Worm (Caenorhabditis elegans) whole organism, late embryonic: ENCODE results near the gene aak-1.
A peak's percentile ranks its signal among the peaks of the same experiment; 100 is the strongest.

Experiments used
- C38D4.7 ChIP-seq: fragments of 200-800 bp; sonication (Bioruptor generic); optimal IDR thresholded peaks from 2 replicates; lab custom pipeline; 2018; ENCODE audit warnings: mild to moderate bottlenecking, missing genetic modification characterization, moderate library complexity, missing compliant biosample characterization
- F13H6.1 ChIP-seq: sonication (generic microtip); optimal IDR thresholded peaks from 2 replicates; lab custom pipeline; 2016; ENCODE audit warnings: missing genetic modification characterization, missing compliant biosample characterization
- K02D7.2 ChIP-seq: sonication (generic microtip); optimal IDR thresholded peaks from 2 replicates; lab custom pipeline; 2017; ENCODE audit warnings: mild to moderate bottlenecking, missing genetic modification characterization, missing compliant biosample characterization
- Y22D7AL.16 ChIP-seq: sonication (generic microtip); optimal IDR thresholded peaks from 2 replicates; lab custom pipeline; 2016; ENCODE audit warnings: missing genetic modification characterization, missing compliant biosample characterization
- ahr-1 ChIP-seq: sonication (generic microtip); optimal IDR thresholded peaks from 2 replicates; lab custom pipeline; 2016; ENCODE audit warnings: missing genetic modification characterization, missing compliant biosample characterization
- ama-1 ChIP-seq: fragments of 150-350 bp; optimal IDR thresholded peaks from 2 replicates; lab custom pipeline; 2014
- ceh-14 ChIP-seq: sonication (generic microtip); optimal IDR thresholded peaks from 2 replicates; lab custom pipeline; 2016; ENCODE audit warnings: missing genotype, missing genetic modification characterization, missing compliant biosample characterization
- ceh-18 ChIP-seq: sonication (generic microtip); optimal IDR thresholded peaks from 2 replicates; lab custom pipeline; 2016; ENCODE audit warnings: missing genetic modification characterization, missing compliant biosample characterization
- ceh-2 ChIP-seq: sonication (generic microtip); optimal IDR thresholded peaks from 2 replicates; lab custom pipeline; 2016; ENCODE audit warnings: missing genotype, missing genetic modification characterization, missing compliant biosample characterization
- ceh-22 ChIP-seq: sonication (generic microtip); optimal IDR thresholded peaks from 2 replicates; lab custom pipeline; 2017; ENCODE audit warnings: missing biosample characterization, missing genetic modification characterization
- ceh-24 ChIP-seq: sonication (generic microtip); optimal IDR thresholded peaks from 2 replicates; lab custom pipeline; 2016; ENCODE audit warnings: mild to moderate bottlenecking, missing genetic modification characterization, missing compliant biosample characterization
- ceh-30 ChIP-seq: fragments of 150-350 bp; optimal IDR thresholded peaks from 2 replicates; lab custom pipeline; 2014; ENCODE audit warnings: missing biosample characterization, missing genetic modification characterization
- ceh-6 ChIP-seq: fragments of 200-800 bp; sonication (Bioruptor generic); optimal IDR thresholded peaks from 2 replicates; lab custom pipeline; 2018; ENCODE audit warnings: mild to moderate bottlenecking, missing genetic modification characterization, missing compliant biosample characterization
- che-1 ChIP-seq: sonication (generic microtip); optimal IDR thresholded peaks from 2 replicates; lab custom pipeline; 2016; ENCODE audit warnings: mild to moderate bottlenecking, missing genetic modification characterization, missing compliant biosample characterization
- dmd-4 ChIP-seq: sonication (generic microtip); optimal IDR thresholded peaks from 2 replicates; lab custom pipeline; 2016; ENCODE audit warnings: borderline replicate concordance, missing genetic modification characterization, missing compliant biosample characterization
- dve-1 ChIP-seq: sonication (generic microtip); optimal IDR thresholded peaks from 2 replicates; lab custom pipeline; 2017; ENCODE audit warnings: antibody characterized with exemption, mild to moderate bottlenecking, missing genetic modification characterization, missing compliant biosample characterization
- elt-2 ChIP-seq: sonication (generic microtip); optimal IDR thresholded peaks from 2 replicates; lab custom pipeline; 2016; ENCODE audit warnings: missing genetic modification reagents, missing genetic modification characterization, missing compliant biosample characterization
- ets-4 ChIP-seq: sonication (generic microtip); optimal IDR thresholded peaks from 2 replicates; lab custom pipeline; 2016; ENCODE audit warnings: missing genetic modification characterization, missing compliant biosample characterization
- fkh-10 ChIP-seq: fragments of 150-350 bp; optimal IDR thresholded peaks from 2 replicates; lab custom pipeline; 2014; ENCODE audit warnings: missing biosample characterization, missing genetic modification reagents, missing genetic modification characterization
- fkh-6 ChIP-seq: sonication (generic microtip); optimal IDR thresholded peaks from 2 replicates; lab custom pipeline; 2016; ENCODE audit warnings: missing genetic modification characterization, missing compliant biosample characterization
- hlh-13 ChIP-seq: fragments of 200-800 bp; sonication (Bioruptor generic); optimal IDR thresholded peaks from 2 replicates; lab custom pipeline; 2018; ENCODE audit warnings: mild to moderate bottlenecking, missing genetic modification characterization, missing compliant biosample characterization
- hlh-15 ChIP-seq: sonication (generic microtip); optimal IDR thresholded peaks from 2 replicates; lab custom pipeline; 2016; ENCODE audit warnings: missing genetic modification characterization, missing compliant biosample characterization
- hlh-30 ChIP-seq: sonication (generic microtip); optimal IDR thresholded peaks from 2 replicates; lab custom pipeline; 2017; ENCODE audit warnings: antibody characterized with exemption, missing genetic modification characterization, missing compliant biosample characterization; ENCODE audit not compliant: insufficient read depth
- hlh-6 ChIP-seq: sonication (generic microtip); optimal IDR thresholded peaks from 2 replicates; lab custom pipeline; 2016; ENCODE audit warnings: missing genotype, missing genetic modification characterization, missing compliant biosample characterization
- hlh-8 ChIP-seq: sonication (generic microtip); optimal IDR thresholded peaks from 2 replicates; lab custom pipeline; 2016; ENCODE audit warnings: missing genotype, missing genetic modification characterization, missing compliant biosample characterization
- lin-11 ChIP-seq: fragments of 200-800 bp; sonication (Bioruptor generic); optimal IDR thresholded peaks from 2 replicates; lab custom pipeline; 2018; ENCODE audit warnings: mild to moderate bottlenecking, missing genetic modification characterization, missing compliant biosample characterization
- nfya-1 ChIP-seq: sonication (generic microtip); optimal IDR thresholded peaks from 2 replicates; lab custom pipeline; 2017; ENCODE audit warnings: missing genetic modification characterization, mild to moderate bottlenecking, missing compliant biosample characterization, antibody characterized with exemption, moderate library complexity
- nhr-11 ChIP-seq: fragments of 150-350 bp; optimal IDR thresholded peaks from 2 replicates; lab custom pipeline; 2014; ENCODE audit warnings: missing biosample characterization, missing genetic modification characterization
- nhr-232 ChIP-seq: sonication (generic microtip); optimal IDR thresholded peaks from 2 replicates; lab custom pipeline; 2016; ENCODE audit warnings: missing genetic modification characterization, missing compliant biosample characterization
- odd-2 ChIP-seq: sonication (generic microtip); optimal IDR thresholded peaks from 2 replicates; lab custom pipeline; 2017; ENCODE audit warnings: antibody characterized with exemption, mild to moderate bottlenecking, missing genetic modification characterization, missing compliant biosample characterization
- pag-3 ChIP-seq: sonication (generic microtip); optimal IDR thresholded peaks from 2 replicates; lab custom pipeline; 2016; ENCODE audit warnings: missing compliant biosample characterization, missing genetic modification characterization, borderline replicate concordance
- pax-1 ChIP-seq: fragments of 150-350 bp; optimal IDR thresholded peaks from 2 replicates; lab custom pipeline; 2014; ENCODE audit warnings: missing biosample characterization, missing genetic modification characterization
- pha-2 ChIP-seq: sonication (generic microtip); optimal IDR thresholded peaks from 2 replicates; lab custom pipeline; 2017; ENCODE audit warnings: mild to moderate bottlenecking, missing genetic modification characterization, missing compliant biosample characterization
- pros-1 ChIP-seq: fragments of 150-350 bp; optimal IDR thresholded peaks from 2 replicates; lab custom pipeline; 2014; ENCODE audit warnings: missing biosample characterization, missing genetic modification reagents, missing genetic modification characterization
- sox-4 ChIP-seq: sonication (generic microtip); optimal IDR thresholded peaks from 2 replicates; lab custom pipeline; 2017; ENCODE audit warnings: mild to moderate bottlenecking, missing genetic modification characterization, inconsistent platforms, missing compliant biosample characterization
- tbx-2 ChIP-seq: sonication (generic microtip); optimal IDR thresholded peaks from 2 replicates; lab custom pipeline; 2016; ENCODE audit warnings: missing genetic modification characterization, missing compliant biosample characterization
- ttx-3 ChIP-seq: sonication (generic microtip); optimal IDR thresholded peaks from 2 replicates; lab custom pipeline; 2016; ENCODE audit warnings: missing genetic modification reagents, missing genetic modification characterization, missing compliant biosample characterization
- unc-42 ChIP-seq: sonication (generic microtip); optimal IDR thresholded peaks from 2 replicates; lab custom pipeline; 2016; ENCODE audit warnings: missing genotype, missing genetic modification characterization, missing compliant biosample characterization
- unc-55 ChIP-seq: sonication (generic microtip); optimal IDR thresholded peaks from 2 replicates; lab custom pipeline; 2017; ENCODE audit warnings: missing biosample characterization, missing genetic modification reagents, missing genetic modification characterization
- zip-5 ChIP-seq: sonication (generic microtip); optimal IDR thresholded peaks from 2 replicates; lab custom pipeline; 2016; ENCODE audit warnings: missing genetic modification characterization, missing compliant biosample characterization
- ztf-16 ChIP-seq: sonication (generic microtip); optimal IDR thresholded peaks from 2 replicates; lab custom pipeline; 2017; ENCODE audit warnings: missing genetic modification characterization, missing compliant biosample characterization

aak-1 gene

ce11 chrIII:8761040-8761654 is at the start of gene aak-1:
TSS of gene aak-1 (minus strand) at chrIII:8761090.
- peak; percentile 14 for TF ChIP-seq hlh-8
- no peak for TF ChIP-seq ceh-30 (tag; lab: Kevin White, UChicago)
- no peak for TF ChIP-seq hlh-15 (tag; lab: Kevin White, UChicago)
- TF ChIP-seq fkh-10, result no peak
- TF ChIP-seq hlh-6 (tag; lab: Kevin White, UChicago), result no peak
- TF ChIP-seq nhr-11 (tag; lab: Kevin White, UChicago), result no peak
- no peak for TF ChIP-seq dve-1 (tag; lab: Kevin White, UChicago)

- no peak for TF ChIP-seq ceh-2
- peak; percentile 26 for TF ChIP-seq elt-2 (tag; lab: Kevin White, UChicago)
- no peak for TF ChIP-seq ceh-24 (tag; lab: Kevin White, UChicago)
- peak; percentile 43 for TF ChIP-seq nfya-1 (tag; lab: Kevin White, UChicago)
- TF ChIP-seq odd-2 (tag; lab: Kevin White, UChicago), result no peak
- TF ChIP-seq dmd-4 (tag; lab: Kevin White, UChicago), result no peak
- peak; percentile 85 for TF ChIP-seq unc-42 (tag; lab: Kevin White, UChicago)
- peak; percentile 15 for TF ChIP-seq unc-55 (GFP tag; lab: Kevin White, UChicago)
Observed at ce11 chrIII:8809245-8809971, 48.5 kb upstream of the aak-1 start, which contains the start of gene prx-19. TSS of gene prx-19 (minus strand) at chrIII:8809295.

ce11 chrIII:8807246-8807645 is 46.4 kb upstream of the aak-1 start, which contains the start of gene F54F2.7:
TSS of gene F54F2.7 (minus strand) at chrIII:8807346.
- TF ChIP-seq dmd-4 (tag; lab: Kevin White, UChicago) (no peak), ceh-22 (no peak)
- TF ChIP-seq, all 69 proteins: peak for 0

- TF ChIP-seq pha-2 (tag; lab: Kevin White, UChicago) (no peak), hlh-13 (GFP tag; lab: Kevin White, UChicago) (no peak), Y22D7AL.16 (tag; lab: Kevin White, UChicago) (no peak)
Observed at ce11 chrIII:8805815-8806214, 44.9 kb upstream of the aak-1 start.

ce11 chrIII:8801864-8802818 is 41.3 kb upstream of the aak-1 start:
- TF ChIP-seq sox-4 (tag; lab: Kevin White, UChicago) (no peak), hlh-30 (peak; percentile 93), elt-2 (tag; lab: Kevin White, UChicago) (peak; percentile 56), ceh-6 (no peak), nhr-232 (tag; lab: Kevin White, UChicago) (no peak), pag-3 (tag; lab: Kevin White, UChicago) (no peak), che-1 (tag; lab: Kevin White, UChicago) (peak; percentile 45), fkh-6 (tag; lab: Kevin White, UChicago) (no peak), ceh-30 (tag; lab: Kevin White, UChicago) (peak; percentile 93), ceh-18 (peak; percentile 99), pros-1 (peak; percentile 100), F13H6.1 (tag; lab: Kevin White, UChicago) (peak; percentile 96), ztf-16 (tag; lab: Kevin White, UChicago) (peak; percentile 8), pha-2 (tag; lab: Kevin White, UChicago) (peak; percentile 63), K02D7.2 (tag; lab: Kevin White, UChicago) (no peak), ets-4 (tag; lab: Kevin White, UChicago) (peak; percentile 85), ama-1 (lab: Kevin White, UChicago) (peak; percentile 91), ttx-3 (tag; lab: Kevin White, UChicago) (no peak), lin-11 (tag; lab: Kevin White, UChicago) (no peak), zip-5 (tag; lab: Kevin White, UChicago) (peak; percentile 50), tbx-2 (tag; lab: Kevin White, UChicago) (peak; percentile 96), ceh-14 (tag; lab: Kevin White, UChicago) (peak; percentile 72), ahr-1 (tag; lab: Kevin White, UChicago) (no peak), pax-1 (tag; lab: Kevin White, UChicago) (peak; percentile 95), C38D4.7 (GFP tag; lab: Kevin White, UChicago) (no peak)
